Fruit fly (Drosophila melanogaster): ENCODE results near the gene CSN8.
A peak's percentile ranks its signal among the peaks of the same experiment; 100 is the strongest.

The CSN8 gene

DNA sequence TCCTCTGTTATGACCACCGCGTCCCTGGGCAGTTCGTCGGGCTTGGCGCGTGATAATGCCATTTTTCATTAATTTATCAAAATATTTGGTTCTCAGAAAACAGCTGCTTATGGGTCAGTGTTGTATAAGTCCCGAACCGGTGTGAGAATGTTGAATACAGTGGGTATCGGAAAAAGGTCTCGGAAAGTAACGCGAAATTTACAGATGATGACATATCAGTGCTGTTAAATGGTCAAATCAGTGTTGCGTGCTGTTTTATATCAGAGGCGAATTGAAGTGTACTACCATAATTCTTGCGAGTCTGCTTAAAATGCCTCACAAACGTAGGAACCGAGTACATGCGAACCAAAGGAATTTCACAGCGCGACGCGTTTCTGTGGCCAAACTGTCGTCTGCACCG, 18.0 kb downstream of the CSN8 start, which contains the start of the genes CG13392 and Rcd4 (continued):
- peak; percentile 65 for TF ChIP-seq Hsf (GFP tag; optimal IDR thresholded peaks at IDR 0.05)
- peak; percentile 47 to 65 for TF ChIP-seq chif (GFP tag; optimal IDR thresholded peaks at IDR 0.05)
- TF ChIP-seq sima (GFP tag; optimal IDR thresholded peaks at IDR 0.05) = no peak
- TF ChIP-seq chn (GFP tag; optimal IDR thresholded peaks at IDR 0.05) = peak; percentile 50
- peak; percentile 10 for TF ChIP-seq eyg (GFP tag; optimal IDR thresholded peaks at IDR 0.05)
- TF ChIP-seq CG8089 (GFP tag; optimal IDR thresholded peaks at IDR 0.05) = peak; percentile 11
- peak; percentile 24 for TF ChIP-seq CG6254 (GFP tag; optimal IDR thresholded peaks at IDR 0.05)
- peak; percentile 71 for TF ChIP-seq ken (GFP tag; IDR thresholded peaks at IDR 0.05)
- peak; percentile 83 for TF ChIP-seq CG4707 (GFP tag; optimal IDR thresholded peaks at IDR 0.05)
- TF ChIP-seq gem (tag; optimal IDR thresholded peaks at IDR 0.05) = peak; percentile 7
- peak; percentile 88 for TF ChIP-seq Rfx (GFP tag; IDR thresholded peaks at IDR 0.05)
- peak; percentile 33 for TF ChIP-seq CG9797 (GFP tag; optimal IDR thresholded peaks at IDR 0.05)
- peak; percentile 60 to 91 for TF ChIP-seq crp (GFP tag; optimal IDR thresholded peaks at IDR 0.05)
- TF ChIP-seq Tbp (GFP tag; optimal IDR thresholded peaks at IDR 0.05) = no peak
- TF ChIP-seq CG11695 (GFP tag; IDR thresholded peaks at IDR 0.05) = no peak; the same call in 2 of the 3 replicates
- TF ChIP-seq ewg (GFP tag; optimal IDR thresholded peaks at IDR 0.05) = peak; percentile 20
- TF ChIP-seq CG16863 (GFP tag; optimal IDR thresholded peaks at IDR 0.05) = peak; percentile 66
- TF ChIP-seq CG3281 (GFP tag; optimal IDR thresholded peaks at IDR 0.05) = peak; percentile 60
- peak; percentile 45; the same call in 1 of the 2 replicates for TF ChIP-seq Drgx (GFP tag; IDR thresholded peaks at IDR 0.05)
- peak; percentile 13; the same call in 1 of the 3 replicates for TF ChIP-seq mld (GFP tag; IDR thresholded peaks at IDR 0.05; ENCODE audit: partially characterized antibody)
- TF ChIP-seq Fer3 (tag; optimal IDR thresholded peaks at IDR 0.05) = peak; percentile 73
- 0 out of 4 replicates have a peak, but pooled peaks have one; percentile 56 for TF ChIP-seq chinmo (GFP tag; IDR thresholded peaks at IDR 0.05; ENCODE audit: partially characterized antibody)
- TF ChIP-seq disco-r (GFP tag; optimal IDR thresholded peaks at IDR 0.05) = peak; percentile 12
- peak; percentile 65 for TF ChIP-seq trem (tag; optimal IDR thresholded peaks at IDR 0.05)
- TF ChIP-seq CG34224 (GFP tag; IDR thresholded peaks at IDR 0.05; ENCODE audit: partially characterized antibody) = peak; percentile 81
- peak; percentile 54 for TF ChIP-seq CG18011 (GFP tag; optimal IDR thresholded peaks at IDR 0.05)
- peak; percentile 35 for TF ChIP-seq Lhr (GFP tag; optimal IDR thresholded peaks at IDR 0.05)
- peak; percentile 28; the same call in 1 of the 3 replicates for TF ChIP-seq CG17361 (GFP tag; IDR thresholded peaks at IDR 0.05)
- no peak for TF ChIP-seq tap (tag; optimal IDR thresholded peaks at IDR 0.05)
- TF ChIP-seq GATAe (GFP tag; conservative IDR thresholded peaks at IDR 0.05) = no peak
- TF ChIP-seq tin (GFP tag; optimal IDR thresholded peaks at IDR 0.05) = peak; percentile 72
- TF ChIP-seq Dp (GFP tag; optimal IDR thresholded peaks at IDR 0.05) = peak; percentile 33
- TF ChIP-seq CG18599 (GFP tag; optimal IDR thresholded peaks at IDR 0.05) = peak; percentile 75
- TF ChIP-seq repo (GFP tag; optimal IDR thresholded peaks at IDR 0.05) = peak; percentile 62
- TF ChIP-seq Sry-δ (GFP tag; optimal IDR thresholded peaks at IDR 0.05) = peak; percentile 73
- TF ChIP-seq pzg (GFP tag; optimal IDR thresholded peaks at IDR 0.05) = peak; percentile 87
- TF ChIP-seq Camta (GFP tag; optimal IDR thresholded peaks at IDR 0.05) = peak; percentile 59
- peak; percentile 51; the same call in 1 of the 2 replicates for TF ChIP-seq chm (GFP tag; IDR thresholded peaks at IDR 0.05)
- peak; percentile 75; the same call in 2 of the 3 replicates for TF ChIP-seq zfh1 (GFP tag; IDR thresholded peaks at IDR 0.05)
- TF ChIP-seq CG4424 (GFP tag; optimal IDR thresholded peaks at IDR 0.05) = peak; percentile 91
- TF ChIP-seq grn (GFP tag; optimal IDR thresholded peaks at IDR 0.05) = no peak
- no peak for TF ChIP-seq Trl (optimal IDR thresholded peaks at IDR 0.05)
- TF ChIP-seq Trl (GFP tag; optimal IDR thresholded peaks at IDR 0.05) = peak; percentile 75
- TF ChIP-seq pnt (GFP tag; optimal IDR thresholded peaks at IDR 0.05) = no peak
- TF ChIP-seq Dip2 (GFP tag; IDR thresholded peaks at IDR 0.05) = no peak
- no peak for TF ChIP-seq Lpt (GFP tag; optimal IDR thresholded peaks at IDR 0.05)
- TF ChIP-seq slp2 (GFP tag; optimal IDR thresholded peaks at IDR 0.05) = peak; percentile 30
- TF ChIP-seq CG4854 (GFP tag; optimal IDR thresholded peaks at IDR 0.05) = peak; percentile 45
- TF ChIP-seq CG31388 (GFP tag; optimal IDR thresholded peaks at IDR 0.05) = no peak
- TF ChIP-seq shn (GFP tag; optimal IDR thresholded peaks at IDR 0.05) = peak; percentile 71
- no peak for TF ChIP-seq CG8359 (GFP tag; optimal IDR thresholded peaks at IDR 0.05; ENCODE audit: borderline replicate concordance)

Data from whole organism, embryonic.